Fruit fly (Drosophila melanogaster) whole organism, embryonic: ENCODE data around the gene CG13862.

Source experiments
- CG14965 ChIP-seq: fragments of 200-800 bp; sonication (Bioruptor generic); optimal IDR thresholded peaks from 2 replicates; lab custom pipeline; 2016; ENCODE audit warnings: missing biosample characterization, missing genetic modification characterization, borderline replicate concordance
- CG17829 ChIP-seq: fragments of 200-800 bp; optimal IDR thresholded peaks from 2 replicates; lab custom pipeline; 2019; ENCODE audit warnings: missing biosample characterization, mild to moderate bottlenecking, missing genetic modification characterization, moderate library complexity
- CG17912 ChIP-seq: fragments of 200-800 bp; sonication (Bioruptor generic); optimal IDR thresholded peaks from 2 replicates; lab custom pipeline; 2018; ENCODE audit warnings: missing biosample characterization, mild to moderate bottlenecking, missing genetic modification characterization
- GATAe ChIP-seq: fragments of 200-800 bp; sonication (Bioruptor generic); conservative IDR thresholded peaks from 2 replicates; pipeline ENCODE4 v1.3.6; 2022; ENCODE audit warnings: missing biosample characterization, missing genetic modification characterization
- Rfx ChIP-seq: fragments of 200-800 bp; sonication (Bioruptor generic); IDR thresholded peaks from 2 replicates; pipeline ENCODE4 v1.3.6; 2022; ENCODE audit warnings: missing biosample characterization, missing genetic modification characterization
- stc ChIP-seq: fragments of 200-800 bp; sonication (Bioruptor generic); IDR thresholded peaks from 2 replicates; pipeline ENCODE4 v1.3.6; 2022; ENCODE audit warnings: missing biosample characterization, missing genetic modification characterization

DNA sequence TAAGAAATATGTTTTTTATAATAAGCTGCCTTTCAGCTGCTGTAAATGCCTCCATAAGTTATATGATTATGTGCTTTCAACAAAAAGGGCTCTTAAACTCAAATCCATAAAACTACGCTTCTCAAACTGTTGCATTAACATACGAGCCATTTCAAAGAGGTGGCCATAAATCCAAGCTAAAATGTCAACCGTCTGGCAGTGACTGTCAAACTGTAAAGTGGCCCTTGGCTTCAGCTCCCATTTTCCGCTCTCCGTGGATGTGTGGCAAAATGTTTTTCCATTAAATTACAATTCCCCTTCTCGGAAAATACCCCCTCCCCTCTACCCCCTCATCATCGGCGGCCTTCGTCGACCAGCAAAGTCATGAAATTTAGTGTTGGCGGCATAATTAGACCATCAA lies 10.9 kb downstream of the CG13862 start:
- TF ChIP-seq Rfx (GFP tag; lab: Robert Waterston, UW) (no peak), GATAe (no peak), stc (GFP tag; lab: Robert Waterston, UW) (no peak), CG17912 (GFP tag; lab: Kevin White, UChicago) (no peak), CG14965 (GFP tag; lab: Kevin White, UChicago) (no peak), CG17829 (no peak)
